Worm (Caenorhabditis elegans) whole organism, mixed stage, embryonic: ENCODE results near the gene Y57A10C.1.

Experiments used
- M03D4.4 ChIP-seq: sonication (generic microtip); optimal IDR thresholded peaks from 2 replicates; lab custom pipeline; 2017; ENCODE audit warnings: mild to moderate bottlenecking, missing genetic modification characterization, missing compliant biosample characterization
- ces-1 ChIP-seq: fragments of 150-350 bp; optimal IDR thresholded peaks from 2 replicates; lab custom pipeline; 2014; ENCODE audit warnings: missing biosample characterization, missing genetic modification reagents, missing genetic modification characterization
- elt-3 ChIP-seq: fragments of 150-350 bp; optimal IDR thresholded peaks from 2 replicates; lab custom pipeline; 2014; ENCODE audit warnings: missing biosample characterization, missing genetic modification characterization
- lin-13 ChIP-seq: fragments of 150-350 bp; optimal IDR thresholded peaks from 2 replicates; lab custom pipeline; 2014; ENCODE audit warnings: missing biosample characterization, missing genetic modification characterization
- unc-39 ChIP-seq: fragments of 150-350 bp; optimal IDR thresholded peaks from 2 replicates; lab custom pipeline; 2014; ENCODE audit warnings: missing biosample characterization, missing genetic modification characterization
- unc-62 ChIP-seq: fragments of 150-350 bp; optimal IDR thresholded peaks from 2 replicates; lab custom pipeline; 2014; ENCODE audit warnings: missing biosample characterization, missing genetic modification reagents, missing genetic modification characterization
- zip-8 ChIP-seq: fragments of 150-350 bp; optimal IDR thresholded peaks from 2 replicates; lab custom pipeline; 2014; ENCODE audit warnings: missing biosample characterization, missing genetic modification characterization
- ztf-11 ChIP-seq: fragments of 150-350 bp; optimal IDR thresholded peaks from 2 replicates; lab custom pipeline; 2014; ENCODE audit warnings: missing biosample characterization, missing genetic modification characterization

DNA sequence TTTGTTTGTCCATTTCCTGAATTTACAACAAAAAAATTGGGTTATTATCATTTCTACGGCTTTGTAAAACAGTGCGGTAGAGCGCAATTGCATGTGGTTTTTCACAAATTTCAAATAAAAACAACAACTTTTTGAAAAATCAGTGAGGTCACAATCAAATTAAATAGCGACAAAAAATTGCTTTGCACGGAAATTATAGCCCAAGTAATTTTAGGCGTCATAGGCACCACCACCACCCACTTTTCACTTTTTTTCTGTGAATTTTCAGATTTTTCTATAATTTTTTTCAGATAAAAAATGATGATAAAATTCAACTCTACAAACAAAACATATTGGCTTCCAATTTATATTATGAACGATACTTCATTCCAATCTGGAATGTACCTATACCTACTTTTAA is 45.0 kb upstream of the Y57A10C.1 start, which contains the start of gene sre-38:
- TF ChIP-seq unc-39 (tag; lab: Kevin White, UChicago) (no peak), elt-3 (tag; lab: Kevin White, UChicago) (no peak), lin-13 (tag; lab: Kevin White, UChicago) (no peak), unc-62 (GFP tag; lab: Kevin White, UChicago) (no peak), ces-1 (GFP tag; lab: Kevin White, UChicago) (no peak), ztf-11 (no peak), zip-8 (tag; lab: Kevin White, UChicago) (no peak), M03D4.4 (no peak)
